Worm (Caenorhabditis elegans): ENCODE results near the gene daf-41.

DNA sequence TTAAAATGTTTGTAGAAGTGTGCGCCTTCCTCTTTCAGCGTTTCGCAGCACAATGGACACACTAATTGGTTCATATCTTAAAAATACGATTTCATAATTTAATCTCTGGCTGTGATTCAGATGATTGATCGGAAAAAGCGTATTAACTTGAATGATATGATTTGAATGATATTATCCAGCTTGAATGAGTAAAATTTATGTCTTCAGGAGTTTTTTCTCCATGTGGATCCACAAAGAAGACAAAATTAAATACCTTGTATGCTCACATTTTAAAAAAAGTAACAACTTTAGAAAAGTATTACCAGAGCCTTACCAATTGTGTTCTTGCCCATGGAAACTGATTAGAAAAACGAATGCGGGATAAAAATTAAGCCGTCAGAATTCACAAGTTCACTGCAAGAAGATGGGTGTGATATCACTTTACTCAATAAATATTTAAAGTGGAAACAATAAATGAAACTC is 1.1 kb downstream of the daf-41 start, which contains the start of gene ztf-8:
- peak; percentile 87 for TF ChIP-seq ama-1 (optimal IDR thresholded peaks at IDR 0.05)
- no peak for TF ChIP-seq blmp-1 (tag; optimal IDR thresholded peaks at IDR 0.05)
- no peak for TF ChIP-seq egl-27 (tag; optimal IDR thresholded peaks at IDR 0.05)
- TF ChIP-seq jun-1 (tag; optimal IDR thresholded peaks at IDR 0.05), result no peak
- no peak for TF ChIP-seq nhr-77 (tag; optimal IDR thresholded peaks at IDR 0.05)
- TF ChIP-seq lin-35 (GFP tag; optimal IDR thresholded peaks at IDR 0.05), result no peak
- peak; percentile 51 for TF ChIP-seq aly-2 (tag; optimal IDR thresholded peaks at IDR 0.05)
- TF ChIP-seq ceh-63 (GFP tag; optimal IDR thresholded peaks at IDR 0.05), result no peak
- no peak for TF ChIP-seq fkh-10 (GFP tag; optimal IDR thresholded peaks at IDR 0.05)
- TF ChIP-seq ceh-88 (GFP tag; IDR thresholded peaks at IDR 0.05), result no peak
- no peak for TF ChIP-seq Y116A8C.19 (tag; optimal IDR thresholded peaks at IDR 0.05; ENCODE audit: borderline replicate concordance)
- no peak for TF ChIP-seq fos-1 (tag; optimal IDR thresholded peaks at IDR 0.05)
- no peak for TF ChIP-seq C16A3.4 (tag; optimal IDR thresholded peaks at IDR 0.05)
